Worm (Caenorhabditis elegans): Measurements from ENCODE around the gene larp-1.

- TF ChIP-seq ceh-27 (GFP tag; optimal IDR thresholded peaks at IDR 0.05) (no peak), atf-7 (tag; optimal IDR thresholded peaks at IDR 0.05) (no peak), aptf-3 (GFP tag; IDR thresholded peaks at IDR 0.05) (no peak), ztf-28 (GFP tag; IDR thresholded peaks at IDR 0.05) (no peak), hlh-12 (tag; optimal IDR thresholded peaks at IDR 0.05) (no peak), pha-4 (tag; optimal IDR thresholded peaks at IDR 0.05) (no peak), dpl-1 (GFP tag; optimal IDR thresholded peaks at IDR 0.05) (no peak), lin-54 (GFP tag; optimal IDR thresholded peaks at IDR 0.05) (no peak)
Measured at ce11 chrIII:4983961-4984360, 33.5 kb downstream of the larp-1 start.
